Worm (Caenorhabditis elegans) whole organism, late embryonic: ENCODE measurements around the gene sqv-2.

Experiments used
- C38D4.7 ChIP-seq: fragments of 200-800 bp; sonication (Bioruptor generic); optimal IDR thresholded peaks from 2 replicates; lab custom pipeline; 2018; ENCODE audit warnings: mild to moderate bottlenecking, missing genetic modification characterization, moderate library complexity, missing compliant biosample characterization
- F13H6.1 ChIP-seq: sonication (generic microtip); optimal IDR thresholded peaks from 2 replicates; lab custom pipeline; 2016; ENCODE audit warnings: missing genetic modification characterization, missing compliant biosample characterization
- T23F11.4 ChIP-seq: fragments of 200-800 bp; sonication (Bioruptor generic); optimal IDR thresholded peaks from 2 replicates; lab custom pipeline; 2018; ENCODE audit warnings: mild to moderate bottlenecking, missing genetic modification characterization, missing compliant biosample characterization
- Y22D7AL.16 ChIP-seq: sonication (generic microtip); optimal IDR thresholded peaks from 2 replicates; lab custom pipeline; 2016; ENCODE audit warnings: missing genetic modification characterization, missing compliant biosample characterization
- ahr-1 ChIP-seq: sonication (generic microtip); optimal IDR thresholded peaks from 2 replicates; lab custom pipeline; 2016; ENCODE audit warnings: missing genetic modification characterization, missing compliant biosample characterization
- ama-1 ChIP-seq: fragments of 150-350 bp; optimal IDR thresholded peaks from 2 replicates; lab custom pipeline; 2014
- ceh-19 ChIP-seq: fragments of 200-800 bp; sonication (Bioruptor generic); optimal IDR thresholded peaks from 2 replicates; lab custom pipeline; 2018; ENCODE audit warnings: mild to moderate bottlenecking, missing genetic modification characterization, missing compliant biosample characterization
- ceh-2 ChIP-seq: sonication (generic microtip); optimal IDR thresholded peaks from 2 replicates; lab custom pipeline; 2016; ENCODE audit warnings: missing genotype, missing genetic modification characterization, missing compliant biosample characterization
- ceh-22 ChIP-seq: sonication (generic microtip); optimal IDR thresholded peaks from 2 replicates; lab custom pipeline; 2017; ENCODE audit warnings: missing biosample characterization, missing genetic modification characterization
- ceh-24 ChIP-seq: sonication (generic microtip); optimal IDR thresholded peaks from 2 replicates; lab custom pipeline; 2016; ENCODE audit warnings: mild to moderate bottlenecking, missing genetic modification characterization, missing compliant biosample characterization
- ceh-30 ChIP-seq: fragments of 150-350 bp; optimal IDR thresholded peaks from 2 replicates; lab custom pipeline; 2014; ENCODE audit warnings: missing biosample characterization, missing genetic modification characterization
- ceh-34 ChIP-seq: sonication (generic microtip); optimal IDR thresholded peaks from 2 replicates; lab custom pipeline; 2016; ENCODE audit warnings: mild to moderate bottlenecking, missing genetic modification characterization, missing compliant biosample characterization
- ceh-45 ChIP-seq: fragments of 200-800 bp; sonication (Bioruptor generic); IDR thresholded peaks from 2 replicates; pipeline ENCODE4 v1.3.6; 2022; ENCODE audit warnings: missing genetic modification reagents, missing genetic modification characterization, missing compliant biosample characterization
- ceh-6 ChIP-seq: fragments of 200-800 bp; sonication (Bioruptor generic); optimal IDR thresholded peaks from 2 replicates; lab custom pipeline; 2018; ENCODE audit warnings: mild to moderate bottlenecking, missing genetic modification characterization, missing compliant biosample characterization
- dmd-4 ChIP-seq: sonication (generic microtip); optimal IDR thresholded peaks from 2 replicates; lab custom pipeline; 2016; ENCODE audit warnings: borderline replicate concordance, missing genetic modification characterization, missing compliant biosample characterization
- dve-1 ChIP-seq: sonication (generic microtip); optimal IDR thresholded peaks from 2 replicates; lab custom pipeline; 2017; ENCODE audit warnings: antibody characterized with exemption, mild to moderate bottlenecking, missing genetic modification characterization, missing compliant biosample characterization
- elt-2 ChIP-seq: sonication (generic microtip); optimal IDR thresholded peaks from 2 replicates; lab custom pipeline; 2016; ENCODE audit warnings: missing genetic modification reagents, missing genetic modification characterization, missing compliant biosample characterization
- eyg-1 ChIP-seq: sonication (generic microtip); optimal IDR thresholded peaks from 2 replicates; lab custom pipeline; 2016; ENCODE audit warnings: missing genotype, missing genetic modification characterization, missing compliant biosample characterization
- fax-1 ChIP-seq: sonication (generic microtip); optimal IDR thresholded peaks from 2 replicates; lab custom pipeline; 2016; ENCODE audit warnings: missing genotype, missing genetic modification characterization, missing compliant biosample characterization
- nfya-1 ChIP-seq: sonication (generic microtip); optimal IDR thresholded peaks from 2 replicates; lab custom pipeline; 2017; ENCODE audit warnings: missing genetic modification characterization, mild to moderate bottlenecking, missing compliant biosample characterization, antibody characterized with exemption, moderate library complexity
- nhr-11 ChIP-seq: fragments of 150-350 bp; optimal IDR thresholded peaks from 2 replicates; lab custom pipeline; 2014; ENCODE audit warnings: missing biosample characterization, missing genetic modification characterization
- nhr-232 ChIP-seq: sonication (generic microtip); optimal IDR thresholded peaks from 2 replicates; lab custom pipeline; 2016; ENCODE audit warnings: missing genetic modification characterization, missing compliant biosample characterization
- npax-4 ChIP-seq: sonication (generic microtip); optimal IDR thresholded peaks from 2 replicates; lab custom pipeline; 2016; ENCODE audit warnings: missing genetic modification characterization, missing compliant biosample characterization
- pax-1 ChIP-seq: fragments of 150-350 bp; optimal IDR thresholded peaks from 2 replicates; lab custom pipeline; 2014; ENCODE audit warnings: missing biosample characterization, missing genetic modification characterization
- pha-2 ChIP-seq: sonication (generic microtip); optimal IDR thresholded peaks from 2 replicates; lab custom pipeline; 2017; ENCODE audit warnings: mild to moderate bottlenecking, missing genetic modification characterization, missing compliant biosample characterization
- pqm-1 ChIP-seq: sonication (generic microtip); optimal IDR thresholded peaks from 2 replicates; lab custom pipeline; 2016; ENCODE audit warnings: missing genetic modification characterization, missing compliant biosample characterization
- pros-1 ChIP-seq: fragments of 150-350 bp; optimal IDR thresholded peaks from 2 replicates; lab custom pipeline; 2014; ENCODE audit warnings: missing biosample characterization, missing genetic modification reagents, missing genetic modification characterization
- rnt-1 ChIP-seq: sonication (generic microtip); optimal IDR thresholded peaks from 2 replicates; lab custom pipeline; 2016; ENCODE audit warnings: missing genetic modification characterization, missing compliant biosample characterization
- sdc-2 ChIP-seq: sonication (generic microtip); optimal IDR thresholded peaks from 2 replicates; lab custom pipeline; 2016; ENCODE audit warnings: missing genotype, missing genetic modification characterization, missing compliant biosample characterization
- sox-2 ChIP-seq: fragments of 200-800 bp; sonication (Bioruptor generic); IDR thresholded peaks from 2 replicates; pipeline ENCODE4 v1.3.6; 2022; ENCODE audit warnings: missing genetic modification reagents, missing genetic modification characterization, missing compliant biosample characterization
- sox-4 ChIP-seq: sonication (generic microtip); optimal IDR thresholded peaks from 2 replicates; lab custom pipeline; 2017; ENCODE audit warnings: mild to moderate bottlenecking, missing genetic modification characterization, inconsistent platforms, missing compliant biosample characterization
- tbx-2 ChIP-seq: sonication (generic microtip); optimal IDR thresholded peaks from 2 replicates; lab custom pipeline; 2016; ENCODE audit warnings: missing genetic modification characterization, missing compliant biosample characterization
- tbx-7 ChIP-seq: sonication (generic microtip); optimal IDR thresholded peaks from 2 replicates; lab custom pipeline; 2016; ENCODE audit warnings: missing genotype, missing genetic modification characterization, missing compliant biosample characterization
- ttx-3 ChIP-seq: sonication (generic microtip); optimal IDR thresholded peaks from 2 replicates; lab custom pipeline; 2016; ENCODE audit warnings: missing genetic modification reagents, missing genetic modification characterization, missing compliant biosample characterization
- unc-3 ChIP-seq, 2 experiments: fragments of 200-800 bp in 1 of 2; sonication (Bioruptor generic) in 1 of 2; sonication (generic microtip) in 1 of 2; conservative IDR thresholded peaks in 1 of 2; optimal IDR thresholded peaks in 1 of 2; 2 replicates each; pipeline versions ENCODE4 v1.3.6 to Lab custom; 2016 to 2022; ENCODE audit warnings: missing compliant biosample characterization in 2 of 2, missing genetic modification characterization in 2 of 2, missing genetic modification reagents in 1 of 2
- unc-42 ChIP-seq: sonication (generic microtip); optimal IDR thresholded peaks from 2 replicates; lab custom pipeline; 2016; ENCODE audit warnings: missing genotype, missing genetic modification characterization, missing compliant biosample characterization
- unc-55 ChIP-seq: sonication (generic microtip); optimal IDR thresholded peaks from 2 replicates; lab custom pipeline; 2017; ENCODE audit warnings: missing biosample characterization, missing genetic modification reagents, missing genetic modification characterization
- zip-5 ChIP-seq: sonication (generic microtip); optimal IDR thresholded peaks from 2 replicates; lab custom pipeline; 2016; ENCODE audit warnings: missing genetic modification characterization, missing compliant biosample characterization

sqv-2 gene

ce11 chrII:2894295-2894694 is at the start of gene sqv-2:
sqv-2 (minus strand) TSS chrII:2894395.
- no peak for TF ChIP-seq sox-2 (GFP tag; lab: Robert Waterston, UW)
- TF ChIP-seq C38D4.7 (GFP tag; lab: Kevin White, UChicago), result no peak
- no peak for TF ChIP-seq pha-2 (tag; lab: Kevin White, UChicago)
- no peak for TF ChIP-seq F13H6.1 (tag; lab: Kevin White, UChicago)
- no peak for TF ChIP-seq dmd-4 (tag; lab: Kevin White, UChicago)
- TF ChIP-seq rnt-1, result no peak
- TF ChIP-seq unc-55 (GFP tag; lab: Kevin White, UChicago), result no peak
- no peak for TF ChIP-seq tbx-2 (tag; lab: Kevin White, UChicago)

DNA sequence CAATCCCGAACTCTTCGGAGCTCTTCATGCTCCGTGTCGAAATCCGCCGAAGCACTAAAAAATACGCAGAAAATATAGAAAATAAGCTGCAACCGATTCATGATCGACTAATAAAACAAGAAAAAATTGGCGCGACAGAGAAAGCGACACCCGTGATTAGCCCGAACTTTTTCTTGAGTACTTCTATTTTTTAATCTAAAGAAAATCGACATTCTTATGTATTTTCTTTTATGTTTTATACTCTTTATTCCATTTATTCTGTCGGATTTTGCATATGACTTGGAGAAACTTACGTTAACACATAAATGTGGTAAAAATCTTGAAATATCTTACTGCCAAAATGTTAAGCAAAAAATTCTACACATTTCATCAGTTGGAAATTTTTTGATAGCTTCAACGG is 49.8 kb upstream of the sqv-2 start, which contains the start of the genes irld-50 and irld-49:
irld-50 (minus strand) TSS at position 101 of the 400 bp plus-strand sequence.
irld-49 (plus strand) TSS at position 211 of the 400 bp plus-strand sequence.
- TF ChIP-seq ceh-30 (no peak), ceh-24 (tag; lab: Kevin White, UChicago) (no peak), ttx-3 (tag; lab: Kevin White, UChicago) (no peak), ceh-6 (no peak), ahr-1 (no peak), nhr-11 (no peak), C38D4.7 (GFP tag; lab: Kevin White, UChicago) (no peak), pros-1 (tag; lab: Kevin White, UChicago) (no peak), unc-55 (GFP tag; lab: Kevin White, UChicago) (no peak), ceh-45 (GFP tag; lab: Robert Waterston, UW) (no peak)

- TF ChIP-seq ahr-1, result no peak
- no peak for TF ChIP-seq tbx-7 (tag; lab: Kevin White, UChicago)
- no peak for TF ChIP-seq sdc-2 (tag; lab: Kevin White, UChicago)
- TF ChIP-seq unc-55 (GFP tag; lab: Kevin White, UChicago), result no peak
- TF ChIP-seq zip-5 (tag; lab: Kevin White, UChicago), result no peak
- TF ChIP-seq eyg-1 (tag; lab: Kevin White, UChicago), result no peak
These were observed 46.6 kb upstream of the sqv-2 start, which contains the start of gene irld-66 for ce11 chrII:2940747-2941146. irld-66 (minus strand) TSS chrII:2940847.

ce11 chrII:2939681-2940080 is 45.5 kb upstream of the sqv-2 start:
- no peak for TF ChIP-seq rnt-1
- no peak for TF ChIP-seq ceh-22
- TF ChIP-seq pqm-1 (tag; lab: Kevin White, UChicago), result no peak
- TF ChIP-seq nfya-1 (tag; lab: Kevin White, UChicago), result no peak
- TF ChIP-seq dve-1 (tag; lab: Kevin White, UChicago), result peak; percentile 67

ce11 chrII:2937852-2938251 is 43.7 kb upstream of the sqv-2 start, which contains the start of gene irld-65:
irld-65 (minus strand) TSS chrII:2937952.
- TF ChIP-seq pax-1 (tag; lab: Kevin White, UChicago) (no peak), ttx-3 (tag; lab: Kevin White, UChicago) (no peak), unc-55 (GFP tag; lab: Kevin White, UChicago) (no peak), unc-42 (tag; lab: Kevin White, UChicago) (no peak), ceh-34 (no peak), Y22D7AL.16 (tag; lab: Kevin White, UChicago) (no peak), ceh-30 (no peak), sdc-2 (tag; lab: Kevin White, UChicago) (no peak), sox-4 (no peak), nhr-232 (tag; lab: Kevin White, UChicago) (no peak)
- TF ChIP-seq, all 69 proteins: peak for 0

- no peak for TF ChIP-seq ceh-2 (tag; lab: Kevin White, UChicago)
- TF ChIP-seq tbx-2 (tag; lab: Kevin White, UChicago), result no peak
- TF ChIP-seq npax-4 (tag; lab: Kevin White, UChicago), result no peak
- TF ChIP-seq ama-1 (lab: Kevin White, UChicago), result no peak
- no peak for TF ChIP-seq C38D4.7 (GFP tag; lab: Kevin White, UChicago)
- TF ChIP-seq F13H6.1 (tag; lab: Kevin White, UChicago), result no peak
- TF ChIP-seq unc-3 (GFP tag; conservative IDR thresholded peaks at IDR 0.05; lab: Robert Waterston, UW), result no peak
- no peak for TF ChIP-seq unc-3 (tag; optimal IDR thresholded peaks at IDR 0.05; lab: Kevin White, UChicago)
- no peak for TF ChIP-seq elt-2 (tag; lab: Kevin White, UChicago)
- TF ChIP-seq tbx-7 (tag; lab: Kevin White, UChicago), result no peak
- TF ChIP-seq ceh-45 (GFP tag; lab: Robert Waterston, UW), result no peak
- no peak for TF ChIP-seq T23F11.4 (GFP tag; lab: Kevin White, UChicago)
- TF ChIP-seq fax-1 (tag; lab: Kevin White, UChicago), result no peak
- TF ChIP-seq ceh-19 (GFP tag; lab: Kevin White, UChicago), result no peak
- TF ChIP-seq ceh-6, result no peak
- TF ChIP-seq, all 69 proteins: peak for 0
These were observed 40.2 kb upstream of the sqv-2 start, which contains the start of gene irld-67 for ce11 chrII:2934354-2934753. irld-67 (minus strand) TSS chrII:2934454.
